Worm (Caenorhabditis elegans) whole organism, L3 larva: ENCODE results near the gene F10E9.3.

Experiments
- aly-2 ChIP-seq: fragments of 150-350 bp; optimal IDR thresholded peaks from 2 replicates; lab custom pipeline; 2014; ENCODE audit warnings: missing biosample characterization, missing genetic modification characterization
- ceh-16 ChIP-seq: sonication (generic microtip); optimal IDR thresholded peaks from 2 replicates; lab custom pipeline; 2017; ENCODE audit warnings: missing biosample characterization, missing genetic modification characterization
- ceh-28 ChIP-seq: fragments of 150-350 bp; optimal IDR thresholded peaks from 2 replicates; lab custom pipeline; 2014; ENCODE audit warnings: missing biosample characterization, missing genetic modification reagents, missing genetic modification characterization
- ceh-82 ChIP-seq: fragments of 150-350 bp; optimal IDR thresholded peaks from 2 replicates; lab custom pipeline; 2014; ENCODE audit warnings: missing biosample characterization, missing genetic modification characterization
- ceh-9 ChIP-seq: sonication (generic microtip); optimal IDR thresholded peaks from 2 replicates; lab custom pipeline; 2018; ENCODE audit warnings: missing biosample characterization, missing genetic modification characterization
- elt-1 ChIP-seq: fragments of 150-350 bp; optimal IDR thresholded peaks from 2 replicates; lab custom pipeline; 2014; ENCODE audit warnings: missing biosample characterization, missing genetic modification characterization
- elt-2 ChIP-seq: sonication (generic microtip); optimal IDR thresholded peaks from 2 replicates; lab custom pipeline; 2016; ENCODE audit warnings: missing genetic modification reagents, mild to moderate bottlenecking, missing genetic modification characterization, missing compliant biosample characterization
- eor-1 ChIP-seq, 2 experiments: fragments of 150-350 bp; optimal IDR thresholded peaks; 2 replicates each; lab custom pipeline; 2014 to 2018; ENCODE audit warnings: missing biosample characterization in 2 of 2, missing genetic modification characterization in 2 of 2
- fkh-10 ChIP-seq: sonication (generic microtip); optimal IDR thresholded peaks from 2 replicates; lab custom pipeline; 2017; ENCODE audit warnings: missing biosample characterization, missing genetic modification reagents, missing genetic modification characterization
- fkh-2 ChIP-seq: fragments of 150-350 bp; optimal IDR thresholded peaks from 2 replicates; lab custom pipeline; 2014; ENCODE audit warnings: missing biosample characterization, missing genetic modification reagents, missing genetic modification characterization
- fos-1 ChIP-seq: fragments of 150-350 bp; optimal IDR thresholded peaks from 2 replicates; lab custom pipeline; 2014; ENCODE audit warnings: missing biosample characterization, missing genetic modification characterization
- hmg-11 ChIP-seq: sonication (generic microtip); optimal IDR thresholded peaks from 2 replicates; lab custom pipeline; 2016; ENCODE audit warnings: missing genetic modification characterization, missing compliant biosample characterization
- jun-1 ChIP-seq: fragments of 150-350 bp; optimal IDR thresholded peaks from 2 replicates; lab custom pipeline; 2014; ENCODE audit warnings: missing biosample characterization, missing genetic modification reagents, missing genetic modification characterization
- lin-39 ChIP-seq: fragments of 150-350 bp; optimal IDR thresholded peaks from 2 replicates; lab custom pipeline; 2018; ENCODE audit warnings: missing biosample characterization, missing genetic modification reagents, missing genetic modification characterization
- lsy-12 ChIP-seq: sonication (generic microtip); optimal IDR thresholded peaks from 2 replicates; lab custom pipeline; 2016; ENCODE audit warnings: mild to moderate bottlenecking, missing genetic modification characterization, missing compliant biosample characterization
- mdl-1 ChIP-seq: fragments of 150-350 bp; optimal IDR thresholded peaks from 2 replicates; lab custom pipeline; 2014; ENCODE audit warnings: missing biosample characterization, missing genetic modification characterization
- nfya-1 ChIP-seq: sonication (generic microtip); optimal IDR thresholded peaks from 2 replicates; lab custom pipeline; 2017; ENCODE audit warnings: missing genetic modification characterization, mild to moderate bottlenecking, missing compliant biosample characterization, antibody characterized with exemption, moderate library complexity; ENCODE audit not compliant: insufficient read depth
- nhr-11 ChIP-seq: fragments of 150-350 bp; optimal IDR thresholded peaks from 2 replicates; lab custom pipeline; 2014; ENCODE audit warnings: missing biosample characterization, missing genetic modification characterization
- nhr-12 ChIP-seq: fragments of 150-350 bp; optimal IDR thresholded peaks from 2 replicates; lab custom pipeline; 2014; ENCODE audit warnings: missing biosample characterization, missing genetic modification characterization
- nhr-23 ChIP-seq: fragments of 150-350 bp; optimal IDR thresholded peaks from 2 replicates; lab custom pipeline; 2014; ENCODE audit warnings: missing biosample characterization, missing genetic modification reagents, missing genetic modification characterization
- nhr-237 ChIP-seq: fragments of 150-350 bp; optimal IDR thresholded peaks from 2 replicates; lab custom pipeline; 2014; ENCODE audit warnings: missing biosample characterization, missing genetic modification characterization
- nhr-25 ChIP-seq: sonication (generic microtip); optimal IDR thresholded peaks from 2 replicates; lab custom pipeline; 2017; ENCODE audit warnings: missing biosample characterization, missing genetic modification characterization
- nhr-28 ChIP-seq: fragments of 150-350 bp; optimal IDR thresholded peaks from 2 replicates; lab custom pipeline; 2014; ENCODE audit warnings: missing biosample characterization, missing genetic modification characterization
- nhr-43 ChIP-seq: sonication (generic microtip); optimal IDR thresholded peaks from 2 replicates; lab custom pipeline; 2016; ENCODE audit warnings: mild to moderate bottlenecking, missing genetic modification characterization, missing compliant biosample characterization; ENCODE audit not compliant: poor library complexity, severe bottlenecking
- nhr-76 ChIP-seq: fragments of 150-350 bp; sonication (generic microtip); optimal IDR thresholded peaks from 5 replicates; lab custom pipeline; 2014; ENCODE audit warnings: missing biosample characterization, missing genetic modification characterization
- pha-4 ChIP-seq: fragments of 150-350 bp; optimal IDR thresholded peaks from 2 replicates; lab custom pipeline; 2014; ENCODE audit warnings: missing biosample characterization, missing genetic modification reagents, missing genetic modification characterization
- pqm-1 ChIP-seq: fragments of 150-350 bp; optimal IDR thresholded peaks from 2 replicates; lab custom pipeline; 2017; ENCODE audit warnings: missing biosample characterization, missing genetic modification characterization, inconsistent platforms
- skn-1 ChIP-seq: fragments of 150-350 bp; optimal IDR thresholded peaks from 2 replicates; lab custom pipeline; 2014; ENCODE audit warnings: missing biosample characterization, missing genetic modification characterization
- snpc-4 ChIP-seq: fragments of 150-350 bp; optimal IDR thresholded peaks from 2 replicates; lab custom pipeline; 2014; ENCODE audit warnings: missing biosample characterization, missing genetic modification characterization
- unc-39 ChIP-seq: sonication (generic microtip); optimal IDR thresholded peaks from 4 replicates; lab custom pipeline; 2017; ENCODE audit warnings: missing biosample characterization, missing genetic modification characterization
- zag-1 ChIP-seq: fragments of 150-350 bp; optimal IDR thresholded peaks from 2 replicates; lab custom pipeline; 2014; ENCODE audit warnings: missing biosample characterization, missing genetic modification characterization
- ztf-4 ChIP-seq: fragments of 150-350 bp; optimal IDR thresholded peaks from 2 replicates; lab custom pipeline; 2014; ENCODE audit warnings: missing biosample characterization, missing genetic modification characterization

F10E9.3 gene

ce11 chrIII:8293260-8293659 is 17.5 kb upstream of the F10E9.3 start:
- TF ChIP-seq elt-2 (tag; lab: Kevin White, UChicago) (peak; percentile 13), pqm-1 (tag; lab: Kevin White, UChicago) (no peak), mdl-1 (tag; lab: Kevin White, UChicago) (no peak)

ce11 chrIII:8298216-8298920 is 12.4 kb upstream of the F10E9.3 start:
- peak; percentile 58 for TF ChIP-seq elt-2 (tag; lab: Kevin White, UChicago)
- TF ChIP-seq lsy-12 (tag; lab: Kevin White, UChicago): no peak
- TF ChIP-seq lin-39 (tag; lab: Kevin White, UChicago): peak; percentile 20

- no peak for TF ChIP-seq pqm-1 (tag; lab: Kevin White, UChicago)
- TF ChIP-seq ztf-4 (tag; lab: Kevin White, UChicago): no peak
- TF ChIP-seq ceh-28 (tag; lab: Kevin White, UChicago): no peak
- no peak for TF ChIP-seq nhr-11 (tag; lab: Kevin White, UChicago)
- no peak for TF ChIP-seq ceh-82 (tag; lab: Kevin White, UChicago)
- TF ChIP-seq, all 47 proteins: peak for 0
Measured at ce11 chrIII:8299078-8299587, 11.7 kb upstream of the F10E9.3 start.

- TF ChIP-seq elt-1 (tag; lab: Kevin White, UChicago): no peak
- TF ChIP-seq ceh-82 (tag; lab: Kevin White, UChicago): no peak
- TF ChIP-seq nfya-1 (tag; lab: Kevin White, UChicago): no peak
- no peak for TF ChIP-seq nhr-28
- TF ChIP-seq zag-1 (tag; lab: Kevin White, UChicago): no peak
- no peak for TF ChIP-seq nhr-43 (tag; lab: Kevin White, UChicago)
- TF ChIP-seq jun-1 (tag; lab: Kevin White, UChicago): no peak
- TF ChIP-seq hmg-11 (tag; lab: Kevin White, UChicago): no peak
- TF ChIP-seq pqm-1 (tag; lab: Kevin White, UChicago): peak; percentile 14
- TF ChIP-seq ceh-16 (tag; lab: Kevin White, UChicago): no peak
- peak; percentile 43 for TF ChIP-seq pha-4 (tag; lab: Kevin White, UChicago)
- no peak for TF ChIP-seq aly-2 (tag; lab: Kevin White, UChicago)
- TF ChIP-seq unc-39 (tag; lab: Kevin White, UChicago): no peak
- no peak for TF ChIP-seq ceh-9
- TF ChIP-seq nhr-23 (tag; lab: Kevin White, UChicago): no peak
- no peak for TF ChIP-seq nhr-12 (tag; lab: Kevin White, UChicago)
- TF ChIP-seq lin-39 (tag; lab: Kevin White, UChicago): no peak
- TF ChIP-seq skn-1 (tag; lab: Kevin White, UChicago): no peak
- no peak for TF ChIP-seq nhr-237
- TF ChIP-seq snpc-4 (tag; lab: Kevin White, UChicago): no peak
- TF ChIP-seq nhr-76 (tag; lab: Kevin White, UChicago): no peak
- peak; percentile 76 for TF ChIP-seq elt-2 (tag; lab: Kevin White, UChicago)
- TF ChIP-seq nhr-25: no peak
- TF ChIP-seq, all 47 proteins: peak for 3
Measured at ce11 chrIII:8299734-8300133, 11.1 kb upstream of the F10E9.3 start.

ce11 chrIII:8300860-8301396 is 9.9 kb upstream of the F10E9.3 start:
- TF ChIP-seq fkh-2 (tag; lab: Kevin White, UChicago) (no peak), nhr-76 (tag; lab: Kevin White, UChicago) (no peak), fkh-10 (GFP tag; lab: Kevin White, UChicago) (no peak)

- no peak for TF ChIP-seq nhr-76 (tag; lab: Kevin White, UChicago)
- TF ChIP-seq fos-1 (tag; lab: Kevin White, UChicago): no peak
- TF ChIP-seq jun-1 (tag; lab: Kevin White, UChicago): no peak
- no peak for TF ChIP-seq eor-1 (tag; optimal IDR thresholded peaks at IDR 0.05; lab: Kevin White, UChicago)
Measured at ce11 chrIII:8303440-8303839, 7.4 kb upstream of the F10E9.3 start.
